Fruit fly (Drosophila melanogaster) whole organism, wandering third instar larva: ENCODE results near the gene SNCF.

ENCODE experiments used
- Abd-B ChIP-seq: fragments of >200 bp; optimal IDR thresholded peaks from 2 replicates; lab custom pipeline; 2017; ENCODE audit warnings: missing biosample characterization, missing genetic modification characterization
- CG9705 ChIP-seq: fragments of 200-800 bp; sonication (Bioruptor generic); optimal IDR thresholded peaks from 2 replicates; lab custom pipeline; 2018; ENCODE audit warnings: missing biosample characterization, mild to moderate bottlenecking, missing genetic modification characterization
- CrebA ChIP-seq: fragments of 200-800 bp; sonication (Bioruptor generic); optimal IDR thresholded peaks from 2 replicates; lab custom pipeline; 2016; ENCODE audit warnings: missing biosample characterization, mild to moderate bottlenecking, missing genetic modification characterization, borderline replicate concordance
- Dif ChIP-seq: fragments of 200-275, 200-300 bp; sonication (Bioruptor generic); optimal IDR thresholded peaks from 2 replicates; lab custom pipeline; 2018; ENCODE audit warnings: missing biosample characterization, missing genetic modification characterization; ENCODE audit not compliant: partially characterized antibody
- GATAd ChIP-seq: sonication (Bioruptor generic); optimal IDR thresholded peaks from 2 replicates; lab custom pipeline; 2016; ENCODE audit warnings: missing biosample characterization, missing genetic modification characterization
- HLH106 ChIP-seq: fragments of 200-800 bp; optimal IDR thresholded peaks from 3 replicates; lab custom pipeline; 2019; ENCODE audit warnings: missing biosample characterization, mild to moderate bottlenecking, missing genetic modification characterization, moderate library complexity
- Hnf4 ChIP-seq: fragments of 200-800 bp; sonication (Bioruptor generic); optimal IDR thresholded peaks from 2 replicates; lab custom pipeline; 2016; ENCODE audit warnings: missing biosample characterization, mild to moderate bottlenecking, missing genetic modification characterization
- Hr78 ChIP-seq: fragments of >200 bp; optimal IDR thresholded peaks from 2 replicates; lab custom pipeline; 2017; ENCODE audit warnings: missing biosample characterization, missing genetic modification characterization
- Hr83 ChIP-seq: fragments of 200-300 bp; sonication (Bioruptor generic); optimal IDR thresholded peaks from 2 replicates; lab custom pipeline; 2016; ENCODE audit warnings: missing biosample characterization, mild to moderate bottlenecking, missing genetic modification characterization, moderate library complexity; ENCODE audit not compliant: poor library complexity, severe bottlenecking
- Jra ChIP-seq: sonication (Bioruptor generic); optimal IDR thresholded peaks from 2 replicates; lab custom pipeline; 2016; ENCODE audit warnings: missing biosample characterization, missing genetic modification characterization
- Mio ChIP-seq: sonication (Bioruptor generic); optimal IDR thresholded peaks from 2 replicates; lab custom pipeline; 2016; ENCODE audit warnings: missing biosample characterization, missing genetic modification characterization
- Rel ChIP-seq, 2 experiments: fragments of 200-800 bp; sonication (Bioruptor generic) in 1 of 2; optimal IDR thresholded peaks; 2 replicates in 1 of 2; 3 replicates in 1 of 2; lab custom pipeline; 2016 to 2019; ENCODE audit warnings: mild to moderate bottlenecking in 2 of 2, missing biosample characterization in 2 of 2, missing genetic modification characterization in 2 of 2, moderate library complexity in 1 of 2
- Vsx2 ChIP-seq: fragments of 200-300, 225-300 bp; sonication (Bioruptor generic); optimal IDR thresholded peaks from 2 replicates; lab custom pipeline; 2018; ENCODE audit warnings: missing biosample characterization, missing genetic modification characterization; ENCODE audit not compliant: partially characterized antibody
- brk ChIP-seq: fragments of 200-800 bp; sonication (Bioruptor generic); optimal IDR thresholded peaks from 2 replicates; lab custom pipeline; 2016; ENCODE audit warnings: missing biosample characterization, mild to moderate bottlenecking, missing genetic modification characterization
- dmrt93B ChIP-seq: fragments of 200-800 bp; sonication (Bioruptor generic); optimal IDR thresholded peaks from 2 replicates; lab custom pipeline; 2018; ENCODE audit warnings: missing biosample characterization, mild to moderate bottlenecking, missing genetic modification characterization
- dsf ChIP-seq: sonication (Bioruptor generic); optimal IDR thresholded peaks from 2 replicates; lab custom pipeline; 2016; ENCODE audit warnings: missing biosample characterization, missing genetic modification characterization, borderline replicate concordance
- foxo ChIP-seq, 2 experiments: fragments of 200-800 bp; sonication (Bioruptor generic); optimal IDR thresholded peaks; 2 replicates in 1 of 2; 3 replicates in 1 of 2; lab custom pipeline; 2016 to 2017; ENCODE audit warnings: missing biosample characterization in 2 of 2, missing genetic modification characterization in 2 of 2
- fru ChIP-seq: fragments of 200-800 bp; sonication (Bioruptor generic); optimal IDR thresholded peaks from 3 replicates; lab custom pipeline; 2016; ENCODE audit warnings: missing biosample characterization, mild to moderate bottlenecking, missing genetic modification characterization
- h ChIP-seq: fragments of 200-800 bp; sonication (Bioruptor generic); optimal IDR thresholded peaks from 3 replicates; lab custom pipeline; 2016; ENCODE audit warnings: missing biosample characterization, mild to moderate bottlenecking, missing genetic modification characterization
- lola ChIP-seq: fragments of >200 bp; optimal IDR thresholded peaks from 2 replicates; lab custom pipeline; 2017; ENCODE audit warnings: missing biosample characterization, missing genetic modification characterization
- psq ChIP-seq: fragments of 200-800 bp; sonication (Bioruptor generic); optimal IDR thresholded peaks from 3 replicates; lab custom pipeline; 2017; ENCODE audit warnings: missing biosample characterization, mild to moderate bottlenecking, missing genetic modification characterization, moderate library complexity
- rgr ChIP-seq: fragments of 200-800 bp; sonication (Bioruptor generic); optimal IDR thresholded peaks from 3 replicates; lab custom pipeline; 2016; ENCODE audit warnings: missing biosample characterization, mild to moderate bottlenecking, missing genetic modification characterization
- sv ChIP-seq: fragments of 200-800 bp; sonication (Bioruptor generic); optimal IDR thresholded peaks from 3 replicates; lab custom pipeline; 2016; ENCODE audit warnings: missing biosample characterization, missing genetic modification characterization
- tai ChIP-seq: sonication (Bioruptor generic); optimal IDR thresholded peaks from 2 replicates; lab custom pipeline; 2016; ENCODE audit warnings: missing biosample characterization, missing genetic modification characterization

SNCF gene

DNA sequence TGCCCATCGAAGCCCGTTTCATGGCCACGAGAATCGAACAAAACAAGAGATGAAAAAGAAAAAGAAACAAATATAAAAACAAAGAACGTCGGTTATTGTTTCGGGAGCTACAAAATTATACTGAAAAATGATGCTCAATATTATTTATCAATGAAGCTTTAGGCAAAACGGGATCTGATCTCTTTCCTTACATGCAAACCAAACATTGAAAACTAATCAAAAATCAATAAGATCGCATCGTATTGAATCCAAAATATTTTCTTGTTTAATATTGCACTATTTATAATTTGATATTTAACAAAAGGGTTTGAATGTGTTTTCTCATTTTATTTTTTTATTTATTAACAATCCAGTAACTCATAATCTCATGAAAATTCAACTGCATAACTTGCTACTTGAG lies 47.2 kb downstream of the SNCF start, which contains the start of gene CG14106:
Gene CG14106, minus strand, starts transcription at position 101 of the 400 bp plus-strand sequence.
- no peak for TF ChIP-seq Hnf4 (GFP tag; lab: Kevin White, UChicago)
- no peak for TF ChIP-seq Mio
- TF ChIP-seq lola, result no peak
- TF ChIP-seq HLH106, result no peak
- TF ChIP-seq dsf (GFP tag; lab: Kevin White, UChicago), result no peak
- no peak for TF ChIP-seq Jra
- no peak for TF ChIP-seq brk (GFP tag; lab: Kevin White, UChicago)
- no peak for TF ChIP-seq Vsx2 (GFP tag; lab: Kevin White, UChicago)
- TF ChIP-seq Abd-B (GFP tag; lab: Kevin White, UChicago), result no peak
- TF ChIP-seq sv, result no peak
- TF ChIP-seq rgr (GFP tag; lab: Kevin White, UChicago), result no peak

DNA sequence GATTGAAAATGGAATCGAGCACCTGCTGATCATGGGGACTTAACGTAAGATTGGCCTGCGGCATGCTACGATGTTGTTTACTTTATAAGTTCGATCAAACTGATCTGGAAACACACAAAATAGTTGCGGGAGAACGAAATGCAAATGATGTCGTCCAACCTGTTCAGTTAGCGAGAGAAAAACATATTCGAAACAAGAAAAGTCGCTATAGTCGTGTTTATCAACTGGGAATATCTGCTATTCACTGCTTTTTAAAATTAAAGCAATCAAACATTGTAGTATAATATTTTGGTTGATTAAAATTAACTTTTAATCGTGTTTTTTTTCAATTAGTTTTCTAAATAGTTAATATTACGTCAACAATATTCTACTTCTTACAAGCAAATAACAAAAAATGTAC lies 48.2 kb downstream of the SNCF start, which contains the start of gene CG14105:
Gene CG14105, minus strand, starts transcription at position 101 of the 400 bp plus-strand sequence.
- TF ChIP-seq tai, result no peak
- no peak for TF ChIP-seq fru (GFP tag; lab: Kevin White, UChicago)
- no peak for TF ChIP-seq Dif (GFP tag; lab: Kevin White, UChicago)
- TF ChIP-seq CrebA (GFP tag; lab: Kevin White, UChicago), result no peak
- no peak for TF ChIP-seq foxo (GFP tag; optimal IDR thresholded peaks at IDR 0.05; lab: Kevin White, UChicago)
- no peak for TF ChIP-seq Hr83 (GFP tag; lab: Kevin White, UChicago)
- no peak for TF ChIP-seq rgr (GFP tag; lab: Kevin White, UChicago)
- TF ChIP-seq Jra, result no peak
- TF ChIP-seq h (GFP tag; lab: Kevin White, UChicago), result no peak
- TF ChIP-seq Vsx2 (GFP tag; lab: Kevin White, UChicago), result no peak
- TF ChIP-seq brk (GFP tag; lab: Kevin White, UChicago), result no peak
- no peak for TF ChIP-seq Mio
- no peak for TF ChIP-seq psq
- no peak for TF ChIP-seq GATAd (GFP tag; lab: Kevin White, UChicago)
- no peak for TF ChIP-seq CG9705 (GFP tag; lab: Kevin White, UChicago)
- TF ChIP-seq Rel (GFP tag; optimal IDR thresholded peaks at IDR 0.05; lab: Kevin White, UChicago), result no peak
- TF ChIP-seq Rel (tag; optimal IDR thresholded peaks at IDR 0.05; lab: Kevin White, UChicago), result no peak
- TF ChIP-seq dmrt93B, result no peak
- no peak for TF ChIP-seq Hr78
